Worm (Caenorhabditis elegans): ENCODE measurements around the gene srw-6.

srw-6 gene

ce11 chrV:3808336-3808735 is at the start of gene srw-6:
Gene srw-6 (plus strand): TSS chrV:3808636.
- TF ChIP-seq ama-1 (optimal IDR thresholded peaks at IDR 0.05), result no peak
- TF ChIP-seq elt-1 (tag; optimal IDR thresholded peaks at IDR 0.05), result no peak
- TF ChIP-seq nhr-43 (tag; optimal IDR thresholded peaks at IDR 0.05; ENCODE audit: poor library complexity, severe bottlenecking), result no peak
- TF ChIP-seq zag-1 (tag; optimal IDR thresholded peaks at IDR 0.05), result no peak

- TF ChIP-seq egl-5 (tag; optimal IDR thresholded peaks at IDR 0.05) (peak; percentile 56), skn-1 (tag; optimal IDR thresholded peaks at IDR 0.05) (no peak), ceh-16 (tag; optimal IDR thresholded peaks at IDR 0.05) (no peak), nhr-43 (tag; optimal IDR thresholded peaks at IDR 0.05; ENCODE audit: poor library complexity, severe bottlenecking) (no peak), mml-1 (tag; optimal IDR thresholded peaks at IDR 0.05) (no peak), elt-1 (tag; optimal IDR thresholded peaks at IDR 0.05) (no peak), pqm-1 (tag; optimal IDR thresholded peaks at IDR 0.05) (peak; percentile 30), nhr-28 (tag; optimal IDR thresholded peaks at IDR 0.05) (no peak), ceh-82 (tag; optimal IDR thresholded peaks at IDR 0.05) (no peak), nhr-67 (tag; optimal IDR thresholded peaks at IDR 0.05) (no peak), lin-39 (tag; optimal IDR thresholded peaks at IDR 0.05) (peak; percentile 15), elt-3 (tag; optimal IDR thresholded peaks at IDR 0.05) (no peak), R02D3.7 (tag; optimal IDR thresholded peaks at IDR 0.05) (peak; percentile 96), nfya-1 (tag; optimal IDR thresholded peaks at IDR 0.05; ENCODE audit: insufficient read depth) (no peak), fkh-2 (tag; optimal IDR thresholded peaks at IDR 0.05) (no peak), lin-15B (tag; optimal IDR thresholded peaks at IDR 0.05) (peak; percentile 83), ztf-11 (tag; optimal IDR thresholded peaks at IDR 0.05) (no peak), pha-4 (tag; optimal IDR thresholded peaks at IDR 0.05) (no peak), tbx-2 (tag; optimal IDR thresholded peaks at IDR 0.05) (no peak), ceh-9 (tag; optimal IDR thresholded peaks at IDR 0.05) (no peak), nhr-23 (tag; optimal IDR thresholded peaks at IDR 0.05) (peak; percentile 70), elt-2 (tag; optimal IDR thresholded peaks at IDR 0.05) (no peak), egl-27 (tag; optimal IDR thresholded peaks at IDR 0.05) (no peak), nhr-11 (tag; optimal IDR thresholded peaks at IDR 0.05) (no peak), unc-62 (GFP tag; optimal IDR thresholded peaks at IDR 0.05) (no peak), ama-1 (optimal IDR thresholded peaks at IDR 0.05) (no peak), unc-39 (tag; optimal IDR thresholded peaks at IDR 0.05) (no peak), eor-1 (tag; optimal IDR thresholded peaks at IDR 0.05) (no peak), aly-2 (tag; optimal IDR thresholded peaks at IDR 0.05) (no peak), mdl-1 (tag; optimal IDR thresholded peaks at IDR 0.05) (no peak), nhr-76 (tag; optimal IDR thresholded peaks at IDR 0.05) (no peak), nhr-25 (tag; optimal IDR thresholded peaks at IDR 0.05) (peak; percentile 37), ZK546.5 (tag; optimal IDR thresholded peaks at IDR 0.05) (no peak), fos-1 (tag; optimal IDR thresholded peaks at IDR 0.05) (no peak), hmg-11 (tag; optimal IDR thresholded peaks at IDR 0.05) (no peak), daf-12 (tag; optimal IDR thresholded peaks at IDR 0.05) (no peak), snpc-4 (tag; optimal IDR thresholded peaks at IDR 0.05) (peak; percentile 59), sea-2 (GFP tag; optimal IDR thresholded peaks at IDR 0.05) (no peak), jun-1 (tag; optimal IDR thresholded peaks at IDR 0.05) (no peak), ztf-4 (tag; optimal IDR thresholded peaks at IDR 0.05) (no peak), ceh-28 (tag; optimal IDR thresholded peaks at IDR 0.05) (no peak), zag-1 (tag; optimal IDR thresholded peaks at IDR 0.05) (no peak), lsy-12 (tag; optimal IDR thresholded peaks at IDR 0.05) (no peak), nhr-12 (tag; optimal IDR thresholded peaks at IDR 0.05) (no peak), nhr-237 (tag; optimal IDR thresholded peaks at IDR 0.05) (no peak), nhr-77 (tag; optimal IDR thresholded peaks at IDR 0.05) (no peak), fkh-10 (GFP tag; optimal IDR thresholded peaks at IDR 0.05) (peak; percentile 15)
These were observed 49.0 kb upstream of the srw-6 start, which contains the start of gene chk-1 for ce11 chrV:3759419-3759915. Gene chk-1 (minus strand): TSS chrV:3759469.
